Worm (Caenorhabditis elegans): ENCODE results near the gene sknr-1.
"Not testable (repeated sequence)": the region's sequence is repeated elsewhere in the genome, so short reads cannot be mapped to it uniquely, and the experiment has no call there.

Gene sknr-1

DNA sequence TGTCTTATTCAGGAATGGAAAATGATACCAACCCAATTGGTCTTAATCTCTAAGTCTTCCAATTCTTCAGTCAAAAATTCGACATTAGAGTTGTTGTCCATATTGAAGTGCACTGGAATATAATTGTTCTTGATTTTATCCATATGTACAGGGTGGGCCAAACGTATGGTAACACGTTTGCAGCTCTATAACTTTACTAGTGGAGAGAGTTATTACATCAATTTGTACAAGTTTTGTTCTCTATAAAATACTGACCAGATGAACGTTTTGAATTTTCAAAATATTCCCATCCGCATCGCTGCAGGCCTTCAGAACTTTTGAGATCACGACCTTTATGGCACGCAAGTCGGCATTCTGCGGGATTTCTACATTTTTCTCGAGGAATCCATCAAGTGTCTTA is 26.4 kb downstream of the sknr-1 start, which contains the start of gene F53E10.5:
Gene F53E10.5, minus strand, starts transcription at position 101 of the 400 bp plus-strand sequence.
- TF ChIP-seq R02D3.7, ztf-4, crh-2 (tag; optimal IDR thresholded peaks at IDR 0.05): not testable (repeated sequence)

DNA sequence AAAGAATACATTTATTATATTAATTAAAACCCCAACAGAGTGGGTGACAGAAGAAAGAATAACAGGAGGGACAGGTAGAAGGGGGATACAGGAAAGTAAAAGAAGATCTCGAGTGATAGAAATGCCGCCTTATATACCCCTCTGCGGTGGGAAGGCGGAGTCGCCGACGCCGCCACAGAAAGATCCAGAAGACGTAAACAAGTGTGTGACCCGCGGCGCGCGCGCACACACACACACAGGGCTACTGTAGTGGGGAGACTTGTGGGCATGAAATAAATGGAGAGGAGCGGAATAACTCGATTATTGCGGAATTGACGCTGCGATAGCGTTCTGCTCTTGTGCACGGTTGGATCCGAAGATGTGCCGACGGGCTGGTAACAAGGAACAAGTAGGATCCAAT is 29.5 kb downstream of the sknr-1 start:
- no peak for TF ChIP-seq lin-13 (GFP tag; optimal IDR thresholded peaks at IDR 0.05)
- TF ChIP-seq crh-2 (tag; optimal IDR thresholded peaks at IDR 0.05) = no peak
- TF ChIP-seq nhr-237 (tag; optimal IDR thresholded peaks at IDR 0.05) = no peak
- no peak for TF ChIP-seq sem-4 (tag; optimal IDR thresholded peaks at IDR 0.05)
- TF ChIP-seq nhr-6 (tag; optimal IDR thresholded peaks at IDR 0.05) = no peak
- no peak for TF ChIP-seq ama-1 (optimal IDR thresholded peaks at IDR 0.05)
- no peak for TF ChIP-seq snpc-4 (tag; optimal IDR thresholded peaks at IDR 0.05)
- no peak for TF ChIP-seq F13H6.1 (tag; optimal IDR thresholded peaks at IDR 0.05)
- no peak for TF ChIP-seq skn-1 (tag; optimal IDR thresholded peaks at IDR 0.05)
- TF ChIP-seq nhr-129 (tag; optimal IDR thresholded peaks at IDR 0.05) = no peak
- TF ChIP-seq nhr-77 (tag; optimal IDR thresholded peaks at IDR 0.05) = no peak
- TF ChIP-seq ZK546.5 (tag; optimal IDR thresholded peaks at IDR 0.05) = no peak
- TF ChIP-seq C34F6.9 (tag; optimal IDR thresholded peaks at IDR 0.05) = no peak
- no peak for TF ChIP-seq gmeb-1 (tag; optimal IDR thresholded peaks at IDR 0.05)

DNA sequence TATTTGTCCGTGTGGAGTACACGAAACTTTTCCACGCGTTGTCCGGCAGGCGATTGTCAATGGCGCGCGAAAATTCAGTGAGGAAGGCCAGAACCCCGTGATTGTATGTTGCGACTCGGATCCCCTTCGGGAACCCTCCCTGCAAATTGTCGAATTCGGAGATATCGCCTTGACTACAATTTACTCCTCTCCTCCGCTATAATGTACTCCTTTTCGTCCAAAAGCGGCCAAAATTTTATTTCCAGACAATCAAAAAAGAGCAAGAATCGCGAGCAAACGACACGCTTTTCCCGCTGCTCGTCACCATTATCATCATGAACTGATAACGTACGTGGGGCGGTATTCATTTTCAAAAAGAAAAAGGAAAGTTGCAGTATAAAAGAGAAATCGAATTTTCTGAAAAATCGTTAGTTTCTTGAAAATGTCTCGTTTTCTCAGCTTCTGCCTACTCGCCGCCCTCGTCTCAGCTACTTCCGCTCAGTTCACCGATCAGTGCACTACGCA is 33.0 kb downstream of the sknr-1 start, which contains the start of gene irg-3:
Gene irg-3, plus strand, starts transcription at position 419 of the 504 bp plus-strand sequence.
- TF ChIP-seq fos-1 (tag; optimal IDR thresholded peaks at IDR 0.05) = peak; percentile 53
- no peak for TF ChIP-seq unc-55 (GFP tag; optimal IDR thresholded peaks at IDR 0.05)
- no peak for TF ChIP-seq unc-39 (tag; optimal IDR thresholded peaks at IDR 0.05)
- no peak for TF ChIP-seq lin-11 (tag; optimal IDR thresholded peaks at IDR 0.05)
- peak; percentile 6 for TF ChIP-seq gmeb-1 (tag; optimal IDR thresholded peaks at IDR 0.05)
- TF ChIP-seq ZK546.5 (tag; optimal IDR thresholded peaks at IDR 0.05) = no peak
- no peak for TF ChIP-seq snpc-4 (tag; optimal IDR thresholded peaks at IDR 0.05)
- no peak for TF ChIP-seq ama-1 (optimal IDR thresholded peaks at IDR 0.05)

DNA sequence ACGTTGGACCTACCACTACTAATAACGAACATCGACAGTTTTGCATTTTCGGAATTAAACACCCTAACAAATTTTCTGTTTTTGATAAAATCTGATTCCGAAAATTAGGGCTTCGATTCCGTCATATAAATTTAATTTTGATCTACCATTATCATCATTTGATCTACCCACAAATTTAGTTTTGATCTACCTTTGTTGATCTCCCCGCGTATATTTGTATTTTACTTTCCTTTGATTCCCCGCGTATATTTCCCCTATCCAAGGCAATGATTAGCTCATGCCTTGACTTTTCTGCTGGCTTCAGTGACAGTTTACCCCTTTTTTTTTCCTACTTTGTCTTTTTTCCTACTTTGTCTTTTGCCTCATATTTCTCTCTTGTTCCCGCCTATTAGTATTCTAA is 35.4 kb downstream of the sknr-1 start:
- TF ChIP-seq mdl-1 (tag; optimal IDR thresholded peaks at IDR 0.05) (no peak), nhr-129 (tag; optimal IDR thresholded peaks at IDR 0.05) (no peak), unc-55 (GFP tag; optimal IDR thresholded peaks at IDR 0.05) (no peak), Y55F3AM.14 (GFP tag; optimal IDR thresholded peaks at IDR 0.05) (no peak), sem-4 (tag; optimal IDR thresholded peaks at IDR 0.05) (no peak), F13H6.1 (tag; optimal IDR thresholded peaks at IDR 0.05) (no peak), zag-1 (tag; optimal IDR thresholded peaks at IDR 0.05) (no peak), blmp-1 (tag; optimal IDR thresholded peaks at IDR 0.05; ENCODE audit: insufficient read depth) (no peak), nhr-21 (tag; optimal IDR thresholded peaks at IDR 0.05) (no peak), lin-39 (tag; optimal IDR thresholded peaks at IDR 0.05) (no peak), dmd-4 (tag; optimal IDR thresholded peaks at IDR 0.05) (no peak)

DNA sequence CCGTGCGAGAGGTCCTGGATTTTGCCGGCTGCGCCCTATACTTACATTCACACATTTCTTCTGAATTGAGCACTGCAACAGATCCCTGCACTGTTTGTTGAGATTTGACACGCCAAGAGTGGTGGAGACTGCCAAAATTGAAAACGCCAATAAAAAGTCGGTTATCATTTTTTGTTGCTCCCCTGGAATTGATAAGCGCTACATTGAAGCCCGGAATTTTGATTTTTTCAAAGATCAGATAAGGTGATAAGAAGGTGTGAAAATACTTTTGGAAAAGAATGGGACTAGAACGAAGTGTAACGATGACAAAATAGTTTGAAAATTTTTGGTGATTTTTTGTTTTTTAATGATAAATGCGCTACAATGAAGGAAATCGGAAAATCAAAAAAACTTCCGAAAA is 39.5 kb downstream of the sknr-1 start, which contains the start of gene C29G2.6:
Gene C29G2.6, minus strand, starts transcription at position 182 of the 400 bp plus-strand sequence.
- TF ChIP-seq fos-1 (tag; optimal IDR thresholded peaks at IDR 0.05) (peak; percentile 42), nhr-129 (tag; optimal IDR thresholded peaks at IDR 0.05) (no peak)

DNA sequence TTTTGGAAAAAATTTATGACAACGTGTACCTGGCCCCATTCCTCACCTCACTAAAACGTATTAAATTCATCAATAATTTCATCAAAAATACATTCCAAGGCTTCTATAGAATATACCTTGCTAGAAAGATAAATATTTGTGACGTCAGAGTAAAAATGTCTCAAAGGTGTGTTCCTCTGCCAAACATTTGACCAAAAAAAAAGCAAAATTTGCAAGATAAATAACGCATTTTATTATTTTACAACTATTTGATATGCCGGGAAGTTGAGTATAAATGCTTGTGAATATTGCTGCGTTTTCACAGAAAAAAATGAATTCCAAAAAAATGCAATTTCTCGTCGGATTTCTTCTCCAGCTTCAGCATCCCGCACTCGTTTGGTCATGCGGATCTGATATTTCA is 44.7 kb downstream of the sknr-1 start, which contains the start of gene C29G2.3:
Gene C29G2.3, plus strand, starts transcription at position 301 of the 400 bp plus-strand sequence.
- TF ChIP-seq crh-2 (tag; optimal IDR thresholded peaks at IDR 0.05) = no peak
- no peak for TF ChIP-seq nhr-10 (tag; optimal IDR thresholded peaks at IDR 0.05)
- no peak for TF ChIP-seq F13H6.1 (tag; optimal IDR thresholded peaks at IDR 0.05)
- no peak for TF ChIP-seq Y55F3AM.14 (GFP tag; optimal IDR thresholded peaks at IDR 0.05)
- TF ChIP-seq lin-11 (tag; optimal IDR thresholded peaks at IDR 0.05) = no peak
- TF ChIP-seq aly-2 (tag; optimal IDR thresholded peaks at IDR 0.05) = no peak
- no peak for TF ChIP-seq nhr-237 (tag; optimal IDR thresholded peaks at IDR 0.05)
- TF ChIP-seq sma-9 (GFP tag; optimal IDR thresholded peaks at IDR 0.05) = no peak
- TF ChIP-seq sma-9 (tag; optimal IDR thresholded peaks at IDR 0.05) = no peak
- no peak for TF ChIP-seq lin-13 (GFP tag; optimal IDR thresholded peaks at IDR 0.05)
- TF ChIP-seq ama-1 (optimal IDR thresholded peaks at IDR 0.05) = no peak
- no peak for TF ChIP-seq skn-1 (tag; optimal IDR thresholded peaks at IDR 0.05)
- TF ChIP-seq gmeb-1 (tag; optimal IDR thresholded peaks at IDR 0.05) = no peak
- no peak for TF ChIP-seq nhr-21 (tag; optimal IDR thresholded peaks at IDR 0.05)
- TF ChIP-seq snpc-4 (tag; optimal IDR thresholded peaks at IDR 0.05) = no peak

All from whole organism, L2 larva.